Worm (Caenorhabditis elegans): Measurements from ENCODE around the gene vig-1.

ce11 chrII:1320987-1321807 lies at the start of gene vig-1:
- TF ChIP-seq ets-7 (tag; optimal IDR thresholded peaks at IDR 0.05) (no peak), ceh-36 (tag; optimal IDR thresholded peaks at IDR 0.05) (no peak), hmg-4 (GFP tag; optimal IDR thresholded peaks at IDR 0.05) (no peak), ceh-13 (GFP tag; optimal IDR thresholded peaks at IDR 0.05) (no peak), flt-1 (GFP tag; IDR thresholded peaks at IDR 0.05) (no peak), aly-1 (tag; optimal IDR thresholded peaks at IDR 0.05) (no peak), hnd-1 (tag; optimal IDR thresholded peaks at IDR 0.05) (no peak), scrt-1 (GFP tag; IDR thresholded peaks at IDR 0.05) (no peak), ama-1 (optimal IDR thresholded peaks at IDR 0.05) (no peak), hmbx-1 (tag; optimal IDR thresholded peaks at IDR 0.05) (no peak), tbx-37 (GFP tag; conservative IDR thresholded peaks at IDR 0.05) (no peak), sea-1 (GFP tag; conservative IDR thresholded peaks at IDR 0.05) (no peak), F13C5.2 (tag; optimal IDR thresholded peaks at IDR 0.05) (no peak), B0310.2 (tag; optimal IDR thresholded peaks at IDR 0.05) (no peak)
